Worm (Caenorhabditis elegans) whole organism, young adult: Measurements from ENCODE around the gene stim-1.

Experiments
- ama-1 ChIP-seq, 3 experiments: fragments of 150-350 bp in 1 of 3; sonication (generic microtip) in 2 of 3; optimal IDR thresholded peaks; 2 replicates each; lab custom pipeline; 2014 to 2018; ENCODE audit warnings: missing biosample characterization in 2 of 3, missing genetic modification characterization in 2 of 3, missing genetic modification reagents in 2 of 3
- ekl-4 ChIP-seq: fragments of 200-800 bp; sonication (Bioruptor generic); IDR thresholded peaks from 2 replicates; pipeline ENCODE4 v1.3.6; 2022; ENCODE audit warnings: missing genetic modification reagents, missing genetic modification characterization, missing compliant biosample characterization
- nhr-80 ChIP-seq: sonication (generic microtip); optimal IDR thresholded peaks from 2 replicates; lab custom pipeline; 2016; ENCODE audit warnings: missing genetic modification characterization, missing compliant biosample characterization
- rec-8 ChIP-seq, 2 experiments: sonication (generic microtip); optimal IDR thresholded peaks; 2 replicates each; lab custom pipeline; 2016; ENCODE audit warnings: mild to moderate bottlenecking in 2 of 2, missing genetic modification characterization in 2 of 2, missing genetic modification reagents in 2 of 2, missing genotype in 2 of 2, missing biosample characterization in 1 of 2, missing compliant biosample characterization in 1 of 2, moderate library complexity in 1 of 2
- unc-62 ChIP-seq: fragments of 150-350 bp; optimal IDR thresholded peaks from 2 replicates; lab custom pipeline; 2014; ENCODE audit warnings: missing biosample characterization, missing genetic modification reagents, missing genetic modification characterization

DNA sequence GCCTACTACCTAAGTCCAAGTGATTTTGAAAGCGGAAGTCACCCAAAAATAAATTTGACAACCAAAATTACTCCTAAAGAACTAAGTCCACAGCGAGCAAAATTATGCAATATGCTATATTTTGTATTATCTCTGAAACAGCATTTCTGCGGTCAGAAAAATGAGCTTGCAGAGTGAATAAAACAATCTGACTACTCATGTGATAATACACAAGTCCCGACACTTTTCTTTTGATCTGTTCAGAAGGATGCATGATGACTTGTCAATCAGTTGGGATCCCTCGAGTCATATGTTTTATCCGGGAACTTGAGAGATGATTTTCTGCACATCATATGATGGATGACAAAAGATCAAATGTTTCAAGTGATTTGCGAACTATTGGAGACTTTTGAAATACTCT lies 33.5 kb downstream of the stim-1 start:
- TF ChIP-seq unc-62 (GFP tag; lab: Kevin White, UChicago) (no peak), nhr-80 (tag; lab: Kevin White, UChicago) (no peak), rec-8 (tag; optimal IDR thresholded peaks at IDR 0.05; lab: Kevin White, UChicago) (no peak), ama-1 (optimal IDR thresholded peaks at IDR 0.05; lab: Kevin White, UChicago) (no peak), ama-1 (GFP tag; optimal IDR thresholded peaks at IDR 0.05; lab: Kevin White, UChicago) (no peak), ekl-4 (no peak)
